Worm (Caenorhabditis elegans) whole organism, midembryonic: ENCODE results near the gene swsn-4.

Experiments used
- T22C8.4 ChIP-seq: fragments of 200-800 bp; sonication (Bioruptor generic); IDR thresholded peaks from 2 replicates; pipeline ENCODE4 v1.3.6; 2022; ENCODE audit warnings: missing genetic modification characterization, missing compliant biosample characterization
- flt-1 ChIP-seq: fragments of 200-800 bp; sonication (Bioruptor generic); IDR thresholded peaks from 2 replicates; pipeline ENCODE4 v1.3.6; 2022; ENCODE audit warnings: missing genetic modification characterization, missing compliant biosample characterization
- med-1 ChIP-seq: sonication (generic microtip); optimal IDR thresholded peaks from 2 replicates; lab custom pipeline; 2017; ENCODE audit warnings: missing genetic modification characterization, mild to moderate bottlenecking, missing compliant biosample characterization, antibody characterized with exemption, missing genetic modification reagents; ENCODE audit not compliant: insufficient read depth
- ztf-29 ChIP-seq: fragments of 200-800 bp; sonication (Bioruptor generic); IDR thresholded peaks from 2 replicates; pipeline ENCODE4 v1.3.6; 2022; ENCODE audit warnings: missing genetic modification reagents, missing genetic modification characterization, missing compliant biosample characterization

DNA sequence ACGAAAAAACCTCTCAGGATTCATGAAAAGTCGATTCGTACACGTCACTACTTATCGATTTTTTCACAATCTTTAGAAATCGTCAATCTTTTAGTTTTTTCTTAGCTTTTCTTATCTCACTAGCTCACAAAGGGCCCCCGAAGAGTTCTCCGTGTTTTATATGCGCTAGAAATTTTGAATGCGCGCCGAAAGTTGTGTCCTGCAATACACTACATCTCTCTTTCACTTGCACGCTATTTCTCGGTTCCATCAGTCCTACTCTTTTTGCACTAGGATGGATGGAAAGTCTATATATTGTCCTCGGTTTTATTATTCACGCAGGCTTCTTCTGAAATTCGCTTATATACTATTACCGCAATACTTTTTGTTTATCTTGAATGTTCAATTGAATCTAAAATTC, 220 bp upstream of the swsn-4 start:
- TF ChIP-seq med-1 (GFP tag; lab: Kevin White, UChicago): no peak
- no peak for TF ChIP-seq T22C8.4 (GFP tag; lab: Robert Waterston, UW)
- no peak for TF ChIP-seq flt-1 (GFP tag; lab: Robert Waterston, UW)
- no peak for TF ChIP-seq ztf-29
